Worm (Caenorhabditis elegans) whole organism, L4 larva: ENCODE data around the gene F52B10.3.

Source experiments
- D1046.2 ChIP-seq: fragments of 200-800 bp; sonication (Bioruptor generic); IDR thresholded peaks from 2 replicates; pipeline ENCODE4 v1.3.6; 2022; ENCODE audit warnings: missing genetic modification characterization, missing compliant biosample characterization
- F44E2.7 ChIP-seq: fragments of 200-800 bp; sonication (Bioruptor generic); IDR thresholded peaks from 2 replicates; pipeline ENCODE4 v2.1.2; 2022; ENCODE audit warnings: missing genetic modification characterization, missing compliant biosample characterization
- ZK337.2 ChIP-seq: fragments of 200-800 bp; sonication (Bioruptor generic); IDR thresholded peaks from 2 replicates; pipeline ENCODE4 v1.3.6; 2022; ENCODE audit warnings: missing genetic modification reagents, missing genetic modification characterization, missing compliant biosample characterization
- aha-1 ChIP-seq: fragments of 150-350 bp; peaks from one replicate; lab custom pipeline; 2014; ENCODE audit warnings: missing biosample characterization, missing genetic modification characterization
- aly-2 ChIP-seq: sonication (generic microtip); optimal IDR thresholded peaks from 2 replicates; lab custom pipeline; 2018; ENCODE audit warnings: missing biosample characterization, missing genetic modification characterization
- ceh-20 ChIP-seq: fragments of 200-800 bp; sonication (Bioruptor generic); IDR thresholded peaks from 2 replicates; pipeline ENCODE4 v1.3.6; 2022; ENCODE audit warnings: missing genetic modification reagents, missing genetic modification characterization, missing compliant biosample characterization
- ceh-82 ChIP-seq: sonication (generic microtip); optimal IDR thresholded peaks from 2 replicates; lab custom pipeline; 2017; ENCODE audit warnings: missing biosample characterization, missing genetic modification characterization
- ctbp-1 ChIP-seq: fragments of 200-800 bp; sonication (Bioruptor generic); IDR thresholded peaks from 2 replicates; pipeline ENCODE4 v1.3.6; 2022; ENCODE audit warnings: missing genetic modification reagents, missing genetic modification characterization, missing compliant biosample characterization
- daf-8 ChIP-seq: fragments of 200-800 bp; sonication (Bioruptor generic); IDR thresholded peaks from 2 replicates; pipeline ENCODE4 v1.3.6; 2022; ENCODE audit warnings: missing genetic modification characterization, missing compliant biosample characterization
- dmd-6 ChIP-seq: fragments of 200-800 bp; sonication (Bioruptor generic); IDR thresholded peaks from 2 replicates; pipeline ENCODE4 v1.3.6; 2022; ENCODE audit warnings: missing genetic modification reagents, missing genetic modification characterization, missing compliant biosample characterization
- dmd-8 ChIP-seq: fragments of 200-800 bp; sonication (Bioruptor generic); IDR thresholded peaks from 2 replicates; pipeline ENCODE4 v1.3.6; 2022; ENCODE audit warnings: missing genetic modification characterization, missing compliant biosample characterization
- dve-1 ChIP-seq: sonication (generic microtip); optimal IDR thresholded peaks from 2 replicates; lab custom pipeline; 2017; ENCODE audit warnings: antibody characterized with exemption, mild to moderate bottlenecking, missing genetic modification characterization, missing compliant biosample characterization; ENCODE audit not compliant: insufficient read depth
- egl-43 ChIP-seq: fragments of 200-800 bp; sonication (Bioruptor generic); IDR thresholded peaks from 2 replicates; pipeline ENCODE4 v1.3.6; 2022; ENCODE audit warnings: missing genetic modification reagents, missing genetic modification characterization, missing compliant biosample characterization
- fos-1 ChIP-seq: fragments of 150-350 bp; optimal IDR thresholded peaks from 2 replicates; lab custom pipeline; 2014; ENCODE audit warnings: missing biosample characterization, missing genetic modification characterization
- gei-8 ChIP-seq: fragments of 200-800 bp; sonication (Bioruptor generic); optimal IDR thresholded peaks from 2 replicates; lab custom pipeline; 2018; ENCODE audit warnings: mild to moderate bottlenecking, missing genetic modification characterization, missing compliant biosample characterization
- hlh-30 ChIP-seq: sonication (generic microtip); optimal IDR thresholded peaks from 2 replicates; lab custom pipeline; 2017; ENCODE audit warnings: antibody characterized with exemption, mild to moderate bottlenecking, missing genetic modification characterization, missing compliant biosample characterization; ENCODE audit not compliant: insufficient read depth
- hmg-1.1 ChIP-seq: fragments of 200-800 bp; sonication (Bioruptor generic); IDR thresholded peaks from 2 replicates; pipeline ENCODE4 v1.3.6; 2022; ENCODE audit warnings: missing genetic modification reagents, missing genetic modification characterization, missing compliant biosample characterization
- lim-7 ChIP-seq: fragments of 200-800 bp; sonication (Bioruptor generic); IDR thresholded peaks from 2 replicates; pipeline ENCODE4 v1.3.6; 2022; ENCODE audit warnings: missing genetic modification characterization, missing compliant biosample characterization
- lin-15B ChIP-seq: fragments of 150-350 bp; sonication (generic microtip); optimal IDR thresholded peaks from 3 replicates; lab custom pipeline; 2014; ENCODE audit warnings: missing biosample characterization, missing genetic modification characterization
- lsy-2 ChIP-seq, 2 experiments: fragments of 150-350 bp in 1 of 2; sonication (generic microtip) in 1 of 2; optimal IDR thresholded peaks; 2 replicates each; lab custom pipeline; 2014 to 2017; ENCODE audit warnings: missing biosample characterization in 2 of 2, missing genetic modification characterization in 2 of 2
- madf-5 ChIP-seq, 2 experiments: fragments of 200-800 bp; sonication (Bioruptor generic); IDR thresholded peaks; 2 replicates each; pipeline ENCODE4 v1.3.6; 2022; ENCODE audit warnings: missing compliant biosample characterization in 2 of 2, missing genetic modification characterization in 2 of 2
- mep-1 ChIP-seq: fragments of 150-350 bp; sonication (generic microtip); optimal IDR thresholded peaks from 3 replicates; lab custom pipeline; 2014; ENCODE audit warnings: missing biosample characterization, missing genetic modification characterization
- mes-2 ChIP-seq: sonication (generic microtip); optimal IDR thresholded peaks from 2 replicates; lab custom pipeline; 2016; ENCODE audit warnings: missing genotype, mild to moderate bottlenecking, missing genetic modification characterization, missing compliant biosample characterization; ENCODE audit not compliant: poor library complexity, severe bottlenecking
- mxl-3 ChIP-seq: fragments of 200-800 bp; sonication (Bioruptor generic); optimal IDR thresholded peaks from 2 replicates; lab custom pipeline; 2018; ENCODE audit warnings: mild to moderate bottlenecking, missing genetic modification characterization, missing compliant biosample characterization
- nhr-28 ChIP-seq: fragments of 150-350 bp; optimal IDR thresholded peaks from 2 replicates; lab custom pipeline; 2014; ENCODE audit warnings: missing biosample characterization, missing genetic modification characterization
- nhr-42 ChIP-seq: fragments of 200-800 bp; sonication (Bioruptor generic); IDR thresholded peaks from 2 replicates; pipeline ENCODE4 v1.3.6; 2022; ENCODE audit warnings: missing genetic modification characterization, missing compliant biosample characterization
- rbr-2 ChIP-seq: sonication (generic microtip); optimal IDR thresholded peaks from 2 replicates; lab custom pipeline; 2016; ENCODE audit warnings: missing genotype, missing genetic modification characterization, missing compliant biosample characterization
- set-16 ChIP-seq: fragments of 200-800 bp; sonication (Bioruptor generic); IDR thresholded peaks from 2 replicates; pipeline ENCODE4 v1.3.6; 2022; ENCODE audit warnings: missing genetic modification reagents, missing genetic modification characterization, missing compliant biosample characterization
- skn-1 ChIP-seq: fragments of 150-350 bp; optimal IDR thresholded peaks from 2 replicates; lab custom pipeline; 2014; ENCODE audit warnings: missing biosample characterization, missing genetic modification characterization
- tag-97 ChIP-seq: fragments of 200-800 bp; sonication (Bioruptor generic); IDR thresholded peaks from 2 replicates; pipeline ENCODE4 v1.3.6; 2022; ENCODE audit warnings: missing genetic modification characterization, missing compliant biosample characterization
- tra-1 ChIP-seq: fragments of 200-800 bp; sonication (Bioruptor generic); IDR thresholded peaks from 2 replicates; pipeline ENCODE4 v1.3.6; 2022; ENCODE audit warnings: missing genetic modification reagents, missing genetic modification characterization, missing compliant biosample characterization
- unc-62 ChIP-seq, 3 experiments: fragments of 150-350 bp in 1 of 3; sonication (generic microtip); optimal IDR thresholded peaks in 2 of 3; peaks in 1 of 3; 1 replicate in 1 of 3; 2 replicates in 2 of 3; lab custom pipeline; 2014 to 2017; ENCODE audit warnings: missing biosample characterization in 3 of 3, missing genetic modification characterization in 3 of 3, missing genetic modification reagents in 3 of 3, missing genotype in 1 of 3
- zfp-3 ChIP-seq: fragments of 200-800 bp; sonication (Bioruptor generic); conservative IDR thresholded peaks from 2 replicates; pipeline ENCODE4 v1.3.6; 2022; ENCODE audit warnings: missing genetic modification reagents, missing genetic modification characterization, missing compliant biosample characterization
- zip-11 ChIP-seq: fragments of 200-800 bp; sonication (Bioruptor generic); IDR thresholded peaks from 2 replicates; pipeline ENCODE4 v1.3.6; 2022; ENCODE audit warnings: missing genetic modification characterization, missing compliant biosample characterization
- zip-2 ChIP-seq: fragments of 150-350 bp; optimal IDR thresholded peaks from 2 replicates; lab custom pipeline; 2014; ENCODE audit warnings: missing biosample characterization, missing genetic modification characterization

Gene F52B10.3

DNA sequence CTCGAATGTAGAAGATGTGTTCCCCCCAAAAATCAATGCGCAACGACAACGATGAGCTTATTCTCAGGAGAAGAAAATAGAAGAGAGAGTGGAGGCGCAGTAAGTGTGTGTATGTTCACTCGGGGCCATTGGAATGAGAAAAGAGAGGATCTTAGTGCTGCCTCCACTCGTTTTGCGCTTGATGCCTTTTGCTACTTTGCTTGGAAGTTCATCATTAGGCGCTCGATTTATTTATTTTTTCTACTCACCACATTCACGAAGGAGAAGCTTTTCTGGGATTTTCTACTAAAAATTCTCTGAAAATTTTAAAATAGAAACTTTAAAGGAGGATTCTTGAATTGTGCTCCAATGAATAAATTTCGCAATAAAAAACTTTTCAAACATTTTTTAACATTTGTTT is at the start of gene F52B10.3:
Gene F52B10.3, minus strand, starts transcription at position 101 of the 400 bp plus-strand sequence.
- no peak for TF ChIP-seq rbr-2
- no peak for TF ChIP-seq mep-1 (tag; lab: Kevin White, UChicago)
- no peak for TF ChIP-seq zip-11 (GFP tag; lab: Robert Waterston, UW)
- TF ChIP-seq, all 104 proteins: peak for 0

ce11 chrX:2946508-2947005 is 48.4 kb upstream of the F52B10.3 start, which contains the start of the genes Y41G9A.10 and Y41G9A.5:
Y41G9A.10 (minus strand) TSS chrX:2946558.
Y41G9A.5 (plus strand) TSS chrX:2946667.
- TF ChIP-seq unc-62 (GFP tag; optimal IDR thresholded peaks at IDR 0.05 in 1 of 2; lab: Kevin White, UChicago): peak in 1 of 2 experiments; percentile 62
- TF ChIP-seq unc-62 (tag; optimal IDR thresholded peaks at IDR 0.05; lab: Kevin White, UChicago): no peak
- no peak for TF ChIP-seq aly-2
- TF ChIP-seq madf-5 (GFP tag; IDR thresholded peaks at IDR 0.05; lab: Robert Waterston, UW): no peak
- TF ChIP-seq ctbp-1 (GFP tag; lab: Robert Waterston, UW): no peak
- TF ChIP-seq mxl-3 (GFP tag; lab: Kevin White, UChicago): peak; percentile 41
- TF ChIP-seq lsy-2 (tag; optimal IDR thresholded peaks at IDR 0.05; lab: Kevin White, UChicago): no peak
- no peak for TF ChIP-seq set-16 (GFP tag; lab: Robert Waterston, UW)
- peak; percentile 93 for TF ChIP-seq aha-1 (tag; lab: Kevin White, UChicago)
- no peak for TF ChIP-seq zfp-3 (GFP tag; lab: Robert Waterston, UW)
- TF ChIP-seq fos-1 (tag; lab: Kevin White, UChicago): no peak
- TF ChIP-seq ZK337.2 (GFP tag; lab: Robert Waterston, UW): no peak
- TF ChIP-seq dve-1: no peak
- TF ChIP-seq dmd-8: no peak
- TF ChIP-seq nhr-28 (tag; lab: Kevin White, UChicago): peak; percentile 30
- TF ChIP-seq ceh-20 (GFP tag; lab: Robert Waterston, UW): no peak
- peak; percentile 48 for TF ChIP-seq hlh-30 (tag; lab: Kevin White, UChicago)
- TF ChIP-seq skn-1 (tag; lab: Kevin White, UChicago): no peak
- no peak for TF ChIP-seq mes-2 (tag; lab: Kevin White, UChicago)
- no peak for TF ChIP-seq gei-8 (GFP tag; lab: Kevin White, UChicago)
- no peak for TF ChIP-seq daf-8 (GFP tag; lab: Robert Waterston, UW)

- no peak for TF ChIP-seq D1046.2
- TF ChIP-seq gei-8 (GFP tag; lab: Kevin White, UChicago): no peak
- no peak for TF ChIP-seq lin-15B (tag; lab: Kevin White, UChicago)
- no peak for TF ChIP-seq dmd-6 (GFP tag; lab: Robert Waterston, UW)
- no peak for TF ChIP-seq zip-2
- TF ChIP-seq tra-1 (GFP tag; lab: Robert Waterston, UW): no peak
- no peak for TF ChIP-seq nhr-42
- TF ChIP-seq lim-7 (GFP tag; lab: Robert Waterston, UW): no peak
- peak; percentile 54 for TF ChIP-seq set-16 (GFP tag; lab: Robert Waterston, UW)
Measured at ce11 chrX:2945950-2946349, 47.8 kb upstream of the F52B10.3 start.

DNA sequence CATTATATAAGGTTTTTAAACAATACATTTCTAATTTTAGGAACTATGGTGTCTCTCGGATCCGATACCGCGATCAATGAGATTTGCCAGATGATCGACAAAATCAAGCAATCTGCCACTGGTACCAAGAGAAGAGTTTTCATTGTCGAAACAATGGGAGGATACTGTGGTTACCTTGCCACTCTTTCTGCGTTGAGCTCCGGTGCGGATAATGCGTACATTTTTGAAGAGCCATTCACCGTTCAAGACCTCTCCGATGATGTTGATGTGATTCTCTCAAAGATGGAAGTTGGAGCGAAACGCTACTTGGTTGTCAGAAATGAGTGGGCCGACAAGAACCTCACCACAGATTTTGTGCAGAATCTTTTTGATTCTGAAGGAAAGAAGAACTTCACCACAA is 45.5 kb upstream of the F52B10.3 start:
- TF ChIP-seq unc-62 (GFP tag; optimal IDR thresholded peaks at IDR 0.05 in 1 of 2; lab: Kevin White, UChicago): peak in 1 of 2 experiments; percentile 91
- no peak for TF ChIP-seq unc-62 (tag; optimal IDR thresholded peaks at IDR 0.05; lab: Kevin White, UChicago)
- no peak for TF ChIP-seq F44E2.7 (GFP tag; lab: Robert Waterston, UW)

DNA sequence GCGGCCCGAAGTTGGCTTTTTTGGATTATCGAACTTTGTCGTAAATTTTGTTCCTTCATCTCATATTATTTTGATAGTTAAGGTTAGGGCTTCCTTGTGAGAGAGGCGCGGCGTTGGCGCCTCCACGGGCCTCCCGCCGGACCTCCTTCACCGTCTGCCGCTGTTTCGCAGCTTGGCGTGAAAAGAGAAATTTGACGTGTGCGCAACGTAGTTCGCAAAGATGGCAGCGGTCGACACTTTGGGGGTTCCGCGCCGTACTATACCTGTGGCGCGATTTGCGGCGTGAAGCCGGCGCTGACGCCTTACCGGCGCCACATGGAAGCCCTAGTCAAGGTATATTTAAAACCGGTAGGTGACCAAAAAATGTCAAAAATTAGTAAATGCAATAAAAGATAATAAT is 44.2 kb upstream of the F52B10.3 start:
- 0 out of 2 replicates have a peak, but pooled peaks have one; percentile 58 for TF ChIP-seq tag-97 (GFP tag; lab: Robert Waterston, UW)
- 0 out of 2 replicates have a peak, but pooled peaks have one; percentile 18 for TF ChIP-seq nhr-42
- TF ChIP-seq mes-2 (tag; lab: Kevin White, UChicago): no peak
- TF ChIP-seq ceh-82 (tag; lab: Kevin White, UChicago): no peak
- TF ChIP-seq egl-43 (GFP tag; lab: Robert Waterston, UW): peak; percentile 59; the same call in 1 of the 2 replicates
- TF ChIP-seq F44E2.7 (GFP tag; lab: Robert Waterston, UW): 0 out of 2 replicates have a peak, but pooled peaks have one; percentile 42
- TF ChIP-seq set-16 (GFP tag; lab: Robert Waterston, UW): peak; percentile 83
- TF ChIP-seq hmg-1.1: no peak
